Worm (Caenorhabditis elegans): ENCODE measurements around the gene T06C12.11.

ce11 chrV:15911848-15912247, 19.1 kb downstream of the T06C12.11 start, which contains the start of gene F35E8.6:
- TF ChIP-seq lin-39 (tag; optimal IDR thresholded peaks at IDR 0.05) (no peak), pqm-1 (tag; optimal IDR thresholded peaks at IDR 0.05) (no peak), unc-62 (GFP tag; optimal IDR thresholded peaks at IDR 0.05) (no peak), nhr-76 (tag; optimal IDR thresholded peaks at IDR 0.05) (no peak), mef-2 (tag; optimal IDR thresholded peaks at IDR 0.05) (no peak), ztf-11 (tag; optimal IDR thresholded peaks at IDR 0.05) (no peak), lir-3 (tag; optimal IDR thresholded peaks at IDR 0.05; ENCODE audit: poor library complexity) (no peak), blmp-1 (tag; optimal IDR thresholded peaks at IDR 0.05) (no peak), isw-1 (GFP tag; IDR thresholded peaks at IDR 0.05) (no peak)

Measured in whole organism, L1 larva.